Fruit fly (Drosophila melanogaster) whole organism, pupa: ENCODE measurements around the gene CG15579.
A peak's percentile ranks its signal among the peaks of the same experiment; 100 is the strongest.
"Not testable (repeated sequence)": the region's sequence is repeated elsewhere in the genome, so short reads cannot be mapped to it uniquely, and the experiment has no call there.

Source experiments
- CG10348 ChIP-seq: fragments of 200-800 bp; sonication (Bioruptor generic); IDR thresholded peaks from 2 replicates; pipeline ENCODE4 v1.3.6; 2022; ENCODE audit warnings: missing biosample characterization, missing genetic modification characterization
- CG12605 ChIP-seq: fragments of 200-800 bp; sonication (Bioruptor generic); IDR thresholded peaks from 2 replicates; pipeline ENCODE4 v1.3.6; 2022; ENCODE audit warnings: missing biosample characterization, missing genetic modification characterization
- CG13204 ChIP-seq: fragments of 200-800 bp; sonication (Bioruptor generic); optimal IDR thresholded peaks from 2 replicates; lab custom pipeline; 2018; ENCODE audit warnings: missing biosample characterization, mild to moderate bottlenecking, missing genetic modification characterization, moderate library complexity
- CG14655 ChIP-seq: fragments of 200-800 bp; sonication (Bioruptor generic); optimal IDR thresholded peaks from 3 replicates; lab custom pipeline; 2017; ENCODE audit warnings: mild to moderate bottlenecking, missing biosample characterization, missing genetic modification reagents, missing genetic modification characterization
- CG15710 ChIP-seq: fragments of 200-800 bp; sonication (Bioruptor generic); optimal IDR thresholded peaks from 2 replicates; lab custom pipeline; 2018; ENCODE audit warnings: missing biosample characterization, mild to moderate bottlenecking, missing genetic modification characterization, moderate library complexity
- CG17806 ChIP-seq: fragments of 200-800 bp; sonication (Bioruptor generic); optimal IDR thresholded peaks from 2 replicates; lab custom pipeline; 2018; ENCODE audit warnings: missing biosample characterization, mild to moderate bottlenecking, missing genetic modification characterization, moderate library complexity
- CG32121 ChIP-seq: fragments of 200-800 bp; sonication (Bioruptor generic); IDR thresholded peaks from 2 replicates; pipeline ENCODE4 v1.3.6; 2022; ENCODE audit warnings: missing biosample characterization, missing genetic modification characterization
- CG34367 ChIP-seq: fragments of 200-800 bp; sonication (Bioruptor generic); optimal IDR thresholded peaks from 2 replicates; lab custom pipeline; 2018; ENCODE audit warnings: missing biosample characterization, mild to moderate bottlenecking, missing genetic modification characterization
- CG4496 ChIP-seq: fragments of 200-800 bp; sonication (Bioruptor generic); IDR thresholded peaks from 3 replicates; pipeline ENCODE4 v1.3.6; 2022; ENCODE audit warnings: missing biosample characterization, missing genetic modification characterization
- CG8159 ChIP-seq: fragments of 200-800 bp; sonication (Bioruptor generic); optimal IDR thresholded peaks from 3 replicates; lab custom pipeline; 2018; ENCODE audit warnings: missing biosample characterization, mild to moderate bottlenecking, missing genetic modification characterization, moderate library complexity
- CG8301 ChIP-seq: fragments of 200-800 bp; sonication (Bioruptor generic); optimal IDR thresholded peaks from 2 replicates; lab custom pipeline; 2018; ENCODE audit warnings: missing biosample characterization, mild to moderate bottlenecking, missing genetic modification characterization
- CG9948 ChIP-seq: fragments of 200-800 bp; sonication (Bioruptor generic); optimal IDR thresholded peaks from 2 replicates; lab custom pipeline; 2018; ENCODE audit warnings: missing biosample characterization, mild to moderate bottlenecking, missing genetic modification characterization, moderate library complexity
- D1 ChIP-seq: fragments of 200-800 bp; sonication (Bioruptor generic); optimal IDR thresholded peaks from 2 replicates; lab custom pipeline; 2018; ENCODE audit warnings: missing biosample characterization, mild to moderate bottlenecking, missing genetic modification characterization, moderate library complexity
- EcR ChIP-seq: fragments of 200-800 bp; sonication (Bioruptor generic); optimal IDR thresholded peaks from 3 replicates; lab custom pipeline; 2019; ENCODE audit warnings: missing biosample characterization, missing genetic modification characterization, mild to moderate bottlenecking, moderate library complexity, missing genetic modification reagents
- Ets98B ChIP-seq: fragments of 200-800 bp; sonication (Bioruptor generic); IDR thresholded peaks from 2 replicates; pipeline ENCODE4 v1.3.6; 2022; ENCODE audit warnings: missing biosample characterization, missing genetic modification characterization
- Pif1A ChIP-seq: fragments of 200-800 bp; sonication (Bioruptor generic); optimal IDR thresholded peaks from 3 replicates; lab custom pipeline; 2016; ENCODE audit warnings: missing biosample characterization, missing genetic modification characterization
- Pif1B ChIP-seq: fragments of 200-800 bp; sonication (Bioruptor generic); optimal IDR thresholded peaks from 3 replicates; lab custom pipeline; 2016; ENCODE audit warnings: missing biosample characterization, missing genetic modification characterization
- Snoo ChIP-seq: fragments of 200-800 bp; sonication (Bioruptor generic); optimal IDR thresholded peaks from 3 replicates; lab custom pipeline; 2017; ENCODE audit warnings: missing biosample characterization, mild to moderate bottlenecking, missing genetic modification characterization, inconsistent platforms
- fd96Ca ChIP-seq: fragments of 200-800 bp; sonication (Bioruptor generic); IDR thresholded peaks from 3 replicates; pipeline ENCODE4 v1.3.6; 2022; ENCODE audit warnings: missing biosample characterization, missing genetic modification characterization
- gl ChIP-seq: fragments of 200-800 bp; sonication (Bioruptor generic); optimal IDR thresholded peaks from 2 replicates; lab custom pipeline; 2018; ENCODE audit warnings: missing biosample characterization, mild to moderate bottlenecking, missing genetic modification characterization
- rn ChIP-seq: fragments of 200-800 bp; sonication (Bioruptor generic); IDR thresholded peaks from 2 replicates; pipeline ENCODE4 v1.3.6; 2022; ENCODE audit warnings: missing biosample characterization, missing genetic modification characterization

CG15579 gene

DNA sequence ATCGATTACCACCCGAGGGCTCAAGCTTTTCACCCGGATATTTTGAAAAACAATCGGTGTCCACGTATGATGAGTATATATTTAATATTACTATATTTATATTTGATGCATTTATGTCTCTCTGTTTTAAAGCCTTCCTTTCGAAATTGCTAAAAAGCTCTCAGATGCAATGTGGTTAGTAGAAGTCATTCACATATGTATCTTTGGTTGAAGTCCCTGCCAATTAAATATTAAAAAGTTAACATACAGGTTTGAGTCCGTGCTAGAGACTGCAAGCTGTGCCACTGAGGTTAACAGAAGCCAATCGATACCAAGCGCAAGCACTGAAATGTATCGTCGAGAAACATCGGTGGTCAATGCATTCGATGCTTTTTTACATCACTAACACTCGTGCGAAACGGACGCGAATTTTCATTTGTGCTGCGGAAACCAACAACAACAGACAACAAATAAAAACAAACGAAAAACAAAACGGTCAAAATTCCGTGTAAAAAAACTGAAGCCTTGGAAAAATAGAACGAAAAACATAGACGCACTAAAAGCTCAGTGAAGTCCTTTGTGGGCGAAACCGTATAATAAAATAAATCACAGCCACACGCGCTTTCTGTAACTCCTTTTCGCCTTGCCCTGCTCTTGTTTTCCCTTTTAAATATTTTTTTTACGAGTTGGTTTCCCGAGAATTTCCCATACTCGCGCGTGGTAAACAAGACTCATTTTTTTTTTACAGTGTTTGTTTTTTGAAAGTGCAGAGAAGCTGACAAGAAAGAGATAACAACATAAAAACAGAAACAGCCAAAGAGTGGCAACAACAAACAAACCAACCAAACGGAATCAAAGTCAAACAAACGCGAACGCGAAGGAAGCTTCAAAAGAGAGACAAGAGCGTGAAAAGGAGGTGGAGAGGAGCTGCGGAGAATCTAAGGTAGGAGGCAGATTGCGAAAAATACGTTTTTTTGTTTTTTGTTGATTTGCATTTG, 10.9 kb upstream of the CG15579 start, which contains the start of gene norpA:
Gene norpA, plus strand, starts transcription at position 393 of the 977 bp plus-strand sequence.
- TF ChIP-seq CG8301 (tag; lab: Kevin White, UChicago) = peak; percentile 46
- TF ChIP-seq CG13204 (GFP tag; lab: Kevin White, UChicago) = no peak
- TF ChIP-seq Pif1A = peak; percentile 59
- peak; percentile 9 for TF ChIP-seq CG17806 (tag; lab: Kevin White, UChicago)
- peak; percentile 70 for TF ChIP-seq D1 (tag; lab: Kevin White, UChicago)
- TF ChIP-seq CG4496 (GFP tag; lab: Robert Waterston, UW) = peak; percentile 55; the same call in 1 of the 3 replicates
- peak; percentile 68; the same call in 2 of the 3 replicates for TF ChIP-seq fd96Ca (GFP tag; lab: Robert Waterston, UW)
- TF ChIP-seq Ets98B (GFP tag; lab: Robert Waterston, UW) = peak; percentile 61
- peak; percentile 53 for TF ChIP-seq Pif1B
- no peak for TF ChIP-seq CG14655 (GFP tag; lab: Kevin White, UChicago)
- peak; percentile 35 for TF ChIP-seq CG9948
- TF ChIP-seq Snoo (tag; lab: Kevin White, UChicago) = peak; percentile 29
- peak; percentile 65 for TF ChIP-seq CG12605 (GFP tag; lab: Robert Waterston, UW)
- TF ChIP-seq EcR (GFP tag; lab: Kevin White, UChicago) = no peak
- peak; percentile 41 for TF ChIP-seq CG34367 (tag; lab: Kevin White, UChicago)
- no peak; the same call in 1 of the 2 replicates for TF ChIP-seq CG32121 (GFP tag; lab: Robert Waterston, UW)
- TF ChIP-seq gl (tag; lab: Kevin White, UChicago) = peak; percentile 16
- TF ChIP-seq CG10348 (GFP tag; lab: Robert Waterston, UW) = no peak
- TF ChIP-seq CG8159 (tag; lab: Kevin White, UChicago) = peak; percentile 10
- no peak for TF ChIP-seq rn
- peak; percentile 10 for TF ChIP-seq CG15710 (tag; lab: Kevin White, UChicago)

DNA sequence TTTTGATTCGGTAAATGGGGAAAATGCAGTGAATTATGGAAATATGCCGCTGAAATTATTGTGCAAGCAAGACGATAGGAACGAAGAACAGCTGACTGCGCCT, 10.4 kb upstream of the CG15579 start, which contains the start of gene mRpL33:
Gene mRpL33, minus strand, starts transcription at position 101 of the 103 bp plus-strand sequence.
- TF ChIP-seq D1 (tag; lab: Kevin White, UChicago) (no peak), CG13204 (GFP tag; lab: Kevin White, UChicago) (no peak), CG8159 (tag; lab: Kevin White, UChicago) (no peak), Snoo (tag; lab: Kevin White, UChicago) (no peak), rn (no peak)

DNA sequence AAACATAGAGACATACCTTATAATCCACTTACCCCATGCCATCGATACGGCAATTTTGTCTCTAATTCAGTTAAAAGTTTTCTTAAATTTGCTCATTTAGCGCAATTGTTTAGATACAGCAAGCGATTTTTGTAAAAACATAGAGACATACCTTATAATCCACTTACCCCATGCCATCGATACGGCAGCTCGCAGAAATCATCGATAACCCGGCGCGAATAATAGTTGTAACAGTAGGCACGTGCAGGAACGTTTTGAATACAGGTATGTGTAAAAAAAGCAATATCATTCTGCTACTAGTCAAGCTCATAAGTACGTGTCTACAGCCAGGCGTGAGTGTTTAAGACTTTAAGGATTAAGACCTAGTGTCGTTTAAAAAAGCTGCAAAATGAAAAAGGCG, 7.6 kb upstream of the CG15579 start, which contains the start of gene NO66:
Gene NO66, plus strand, starts transcription at position 199 of the 400 bp plus-strand sequence.
- TF ChIP-seq CG15710 (tag; lab: Kevin White, UChicago); CG10348 (GFP tag; lab: Robert Waterston, UW); CG17806 (tag; lab: Kevin White, UChicago): not testable (repeated sequence)

DNA sequence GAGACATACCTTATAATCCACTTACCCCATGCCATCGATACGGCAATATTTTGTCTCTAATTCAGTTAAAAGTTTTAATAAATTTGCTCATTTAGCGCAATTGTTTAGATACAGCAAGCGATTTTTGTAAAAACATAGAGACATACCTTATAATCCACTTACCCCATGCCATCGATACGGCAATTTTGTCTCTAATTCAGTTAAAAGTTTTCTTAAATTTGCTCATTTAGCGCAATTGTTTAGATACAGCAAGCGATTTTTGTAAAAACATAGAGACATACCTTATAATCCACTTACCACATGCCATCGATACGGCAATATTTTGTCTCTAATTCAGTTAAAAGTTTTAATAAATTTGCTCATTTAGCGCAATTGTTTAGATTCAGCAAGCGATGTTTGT, 7.1 kb upstream of the CG15579 start, which contains the start of gene mei-9:
Gene mei-9, minus strand, starts transcription at position 101 of the 400 bp plus-strand sequence.
- TF ChIP-seq CG34367 (tag; lab: Kevin White, UChicago); D1 (tag; lab: Kevin White, UChicago); Pif1A: not testable (repeated sequence)

DNA sequence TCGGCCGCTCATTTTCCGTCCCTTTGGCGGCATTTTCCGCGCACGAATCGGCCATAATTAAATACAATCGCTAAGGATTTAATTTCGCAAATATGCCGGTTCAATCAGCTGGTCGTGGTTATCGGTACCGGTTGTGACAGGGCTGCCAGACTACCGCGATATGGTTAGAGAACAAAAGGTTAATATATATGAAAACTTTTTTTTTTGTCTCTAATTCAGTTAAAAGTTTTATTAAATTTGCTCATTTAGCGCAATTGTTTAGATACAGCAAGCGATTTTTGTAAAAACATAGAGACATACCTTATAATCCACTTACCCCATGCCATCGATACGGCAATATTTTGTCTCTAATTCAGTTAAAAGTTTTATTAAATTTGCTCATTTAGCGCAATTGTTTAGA, 6.4 kb upstream of the CG15579 start:
- TF ChIP-seq Ets98B (GFP tag; lab: Robert Waterston, UW) (peak; percentile 55), fd96Ca (GFP tag; lab: Robert Waterston, UW) (0 out of 3 replicates have a peak, but pooled peaks have one; percentile 10), rn (peak; percentile 55), CG4496 (GFP tag; lab: Robert Waterston, UW) (peak; percentile 70; the same call in 2 of the 3 replicates), CG12605 (GFP tag; lab: Robert Waterston, UW) (peak; percentile 36), CG32121 (GFP tag; lab: Robert Waterston, UW) (peak; percentile 38; the same call in 1 of the 2 replicates)

DNA sequence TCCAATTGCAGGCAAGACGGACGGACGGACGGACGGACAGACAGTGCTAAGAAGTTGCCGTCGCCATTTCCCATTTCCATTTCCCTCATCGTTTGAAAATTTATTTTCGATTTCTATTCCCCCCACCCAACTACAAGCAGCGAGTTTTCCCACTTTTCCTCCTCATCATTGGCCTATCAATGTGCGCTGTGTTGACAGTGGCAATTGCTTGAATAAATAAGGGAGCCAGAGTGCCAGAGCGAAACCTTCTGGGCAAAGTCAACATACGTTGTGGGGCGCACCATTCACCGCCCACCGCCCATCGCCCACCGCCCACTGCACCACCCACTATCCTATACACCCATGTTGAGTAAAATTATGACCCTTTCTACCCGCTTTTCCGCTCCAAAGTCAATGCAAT, 5.6 kb downstream of the CG15579 start:
- TF ChIP-seq D1 (tag; lab: Kevin White, UChicago) = no peak
- no peak for TF ChIP-seq CG12605 (GFP tag; lab: Robert Waterston, UW)
- TF ChIP-seq CG8301 (tag; lab: Kevin White, UChicago) = no peak
- TF ChIP-seq Snoo (tag; lab: Kevin White, UChicago) = no peak
- no peak for TF ChIP-seq CG14655 (GFP tag; lab: Kevin White, UChicago)
- no peak for TF ChIP-seq CG15710 (tag; lab: Kevin White, UChicago)
- TF ChIP-seq CG34367 (tag; lab: Kevin White, UChicago) = no peak
- no peak for TF ChIP-seq CG8159 (tag; lab: Kevin White, UChicago)
- TF ChIP-seq CG4496 (GFP tag; lab: Robert Waterston, UW) = no peak
- no peak for TF ChIP-seq Pif1A
- no peak for TF ChIP-seq EcR (GFP tag; lab: Kevin White, UChicago)
- no peak for TF ChIP-seq CG32121 (GFP tag; lab: Robert Waterston, UW)
- no peak for TF ChIP-seq CG13204 (GFP tag; lab: Kevin White, UChicago)
- TF ChIP-seq fd96Ca (GFP tag; lab: Robert Waterston, UW) = no peak
- no peak for TF ChIP-seq CG9948
